Fruit fly (Drosophila melanogaster): ENCODE measurements around the gene Grp170.

- TF ChIP-seq kay (GFP tag; ENCODE audit: borderline replicate concordance) (no peak), Crg-1 (GFP tag; optimal IDR thresholded peaks at IDR 0.05) (no peak), ovo (GFP tag; optimal IDR thresholded peaks at IDR 0.05) (no peak), CG7101 (tag; optimal IDR thresholded peaks at IDR 0.05) (no peak), CG12768 (GFP tag; optimal IDR thresholded peaks at IDR 0.05) (no peak), cic (GFP tag; optimal IDR thresholded peaks at IDR 0.05) (no peak), CG5204 (GFP tag; optimal IDR thresholded peaks at IDR 0.05) (no peak), CG1620 (GFP tag; optimal IDR thresholded peaks at IDR 0.05) (no peak), CG11617 (GFP tag; optimal IDR thresholded peaks at IDR 0.05) (no peak), pad (GFP tag; optimal IDR thresholded peaks at IDR 0.05) (no peak), toe (GFP tag; optimal IDR thresholded peaks at IDR 0.05) (no peak), CG14711 (tag; optimal IDR thresholded peaks at IDR 0.05) (no peak)
Measured at dm6 chrX:2306760-2307159, 31.9 kb upstream of the Grp170 start.

Measured in whole organism, adult.